Worm (Caenorhabditis elegans) whole organism, early embryonic: ENCODE data around the gene R07B7.6.

Source experiments
- F13C5.2 ChIP-seq: sonication (generic microtip); optimal IDR thresholded peaks from 2 replicates; lab custom pipeline; 2017; ENCODE audit warnings: mild to moderate bottlenecking, missing genetic modification characterization, inconsistent platforms, missing compliant biosample characterization
- ama-1 ChIP-seq: fragments of 150-350 bp; optimal IDR thresholded peaks from 2 replicates; lab custom pipeline; 2014
- flt-1 ChIP-seq: fragments of 200-800 bp; sonication (Bioruptor generic); IDR thresholded peaks from 2 replicates; pipeline ENCODE4 v1.3.6; 2022; ENCODE audit warnings: missing genetic modification characterization, missing compliant biosample characterization

DNA sequence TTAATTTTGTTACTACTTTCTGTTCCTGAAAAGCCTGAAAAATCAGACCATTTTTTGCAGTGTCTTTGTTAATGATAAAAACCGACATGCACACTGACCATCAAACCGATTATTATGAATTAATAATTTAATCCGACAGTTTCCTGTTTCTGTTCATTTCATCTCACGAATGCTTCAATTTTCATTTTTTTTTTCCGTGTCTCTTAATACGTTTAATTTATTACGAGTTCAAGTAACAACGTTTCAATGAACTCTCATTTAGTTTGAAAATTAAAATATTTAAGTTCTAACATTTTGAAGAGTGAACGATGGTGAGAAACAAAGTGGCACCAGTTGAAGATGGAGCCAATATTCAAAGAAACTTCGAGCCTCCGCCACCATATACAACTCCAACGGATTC, 39.9 kb upstream of the R07B7.6 start, which contains the start of gene spin-1:
- no peak for TF ChIP-seq flt-1 (GFP tag; lab: Robert Waterston, UW)
- no peak for TF ChIP-seq F13C5.2 (tag; lab: Kevin White, UChicago)
- no peak for TF ChIP-seq ama-1 (lab: Kevin White, UChicago)
